Worm (Caenorhabditis elegans): ENCODE results near the gene srh-23.

DNA sequence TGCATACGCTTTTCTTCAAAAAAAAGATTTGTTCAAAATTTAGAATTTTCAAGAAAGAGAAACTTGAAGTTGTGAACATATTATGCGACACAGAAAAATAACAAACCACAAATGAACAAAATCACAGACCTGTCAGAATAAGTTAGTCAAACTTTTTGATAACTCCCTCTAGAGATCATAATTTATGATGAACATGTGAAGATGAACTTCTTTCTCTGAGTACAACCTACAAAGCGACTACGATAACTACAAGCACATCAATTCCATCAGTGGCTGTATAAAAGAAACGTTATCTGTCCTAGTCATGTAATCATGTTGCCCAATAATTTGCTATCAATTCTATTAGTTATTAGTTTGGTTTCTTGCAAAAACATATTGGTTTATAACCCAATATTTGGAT lies 25.2 kb upstream of the srh-23 start, which contains the start of gene ugt-9:
- TF ChIP-seq unc-130 (tag; optimal IDR thresholded peaks at IDR 0.05) = no peak
- no peak for TF ChIP-seq vab-15 (tag; optimal IDR thresholded peaks at IDR 0.05)
- TF ChIP-seq rnt-1 (tag; optimal IDR thresholded peaks at IDR 0.05) = no peak
- TF ChIP-seq sptf-1 (tag; optimal IDR thresholded peaks at IDR 0.05) = no peak

Data from whole organism, L1 larva.